Fruit fly (Drosophila melanogaster): ENCODE results near the gene Pgant6.

Pgant6 gene

DNA sequence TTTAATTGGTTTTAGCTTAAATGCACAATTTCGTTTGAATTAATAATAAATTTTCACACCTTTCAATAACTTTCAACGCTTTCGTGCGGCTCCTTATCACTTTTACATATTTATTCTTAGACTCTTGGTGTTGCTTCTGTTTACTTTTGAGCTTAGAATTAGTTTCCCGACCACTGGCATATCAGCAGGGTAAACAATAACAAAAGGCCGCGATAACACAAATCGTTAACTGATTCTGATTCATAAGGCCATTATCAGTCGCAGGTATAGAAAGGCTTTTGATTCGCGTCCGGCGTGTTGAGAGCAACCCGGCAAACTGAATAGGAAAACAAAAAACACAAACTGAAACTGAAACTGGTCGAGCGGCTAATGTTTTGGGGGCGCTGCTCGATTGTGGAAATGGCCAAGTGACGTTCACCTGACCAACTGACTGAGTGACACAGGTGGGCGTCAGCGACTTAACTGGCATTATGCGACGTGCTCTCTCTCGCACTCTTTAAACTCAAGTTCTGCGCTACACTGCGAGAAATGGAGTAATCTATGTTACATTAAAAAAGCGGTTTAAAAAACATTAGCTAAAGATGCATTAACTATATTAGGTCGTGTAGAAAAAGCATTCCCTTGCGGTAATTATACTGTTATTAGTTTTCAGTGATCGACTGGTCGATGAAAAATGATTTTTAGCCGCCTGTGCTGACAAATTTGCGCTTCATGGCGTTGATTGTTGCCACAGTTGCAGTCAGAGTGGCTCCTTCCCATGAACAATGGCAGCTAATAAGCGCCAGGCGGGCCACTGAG is 47.5 kb upstream of the Pgant6 start (continued):
- TF ChIP-seq Mrtf (GFP tag; IDR thresholded peaks at IDR 0.05) (0 out of 3 replicates have a peak, but pooled peaks have one; percentile 42), gem (tag; optimal IDR thresholded peaks at IDR 0.05) (peak; percentile 17), gce (GFP tag; IDR thresholded peaks at IDR 0.05) (0 out of 3 replicates have a peak, but pooled peaks have one; percentile 41), CG4360 (GFP tag; IDR thresholded peaks at IDR 0.05) (no peak), sr (GFP tag; IDR thresholded peaks at IDR 0.05) (peak; percentile 49; the same call in 1 of the 3 replicates), Dref (GFP tag; IDR thresholded peaks at IDR 0.05) (no peak), crc (GFP tag; optimal IDR thresholded peaks at IDR 0.05) (peak; percentile 12), ATbp (GFP tag; optimal IDR thresholded peaks at IDR 0.05) (peak; percentile 2), unpg (GFP tag; optimal IDR thresholded peaks at IDR 0.05) (peak; percentile 12), nerfin-1 (tag; optimal IDR thresholded peaks at IDR 0.05) (peak; percentile 16), CG34422 (GFP tag; IDR thresholded peaks at IDR 0.05) (peak; percentile 14; the same call in 1 of the 3 replicates), hkb (optimal IDR thresholded peaks at IDR 0.05) (no peak), hkb (GFP tag; IDR thresholded peaks at IDR 0.05) (peak; percentile 7; the same call in 1 of the 2 replicates), pnt (GFP tag; optimal IDR thresholded peaks at IDR 0.05) (no peak), CG7556 (GFP tag; optimal IDR thresholded peaks at IDR 0.05) (no peak), wek (GFP tag; optimal IDR thresholded peaks at IDR 0.05) (peak; percentile 12), bsh (GFP tag; optimal IDR thresholded peaks at IDR 0.05) (peak in 1 of 2 experiments; percentile 6), fru (optimal IDR thresholded peaks at IDR 0.05) (no peak), esg (GFP tag; conservative IDR thresholded peaks at IDR 0.05) (peak; percentile 19; the same call in 1 of the 2 replicates), Asciz (GFP tag; optimal IDR thresholded peaks at IDR 0.05) (peak; percentile 46), Optix (GFP tag; IDR thresholded peaks at IDR 0.05) (0 out of 3 replicates have a peak, but pooled peaks have one; percentile 14), nmo (GFP tag; optimal IDR thresholded peaks at IDR 0.05) (peak; percentile 21), CG10543 (GFP tag; optimal IDR thresholded peaks at IDR 0.05) (peak; percentile 3), Blimp-1 (GFP tag; optimal IDR thresholded peaks at IDR 0.05) (peak; percentile 46), lab (GFP tag; optimal IDR thresholded peaks at IDR 0.05) (peak; percentile 40), row (GFP tag; IDR thresholded peaks at IDR 0.05) (0 out of 3 replicates have a peak, but pooled peaks have one; percentile 25), sens (GFP tag) (peak; percentile 64), Fer1 (GFP tag; optimal IDR thresholded peaks at IDR 0.05) (peak; percentile 10), CG8944 (GFP tag; optimal IDR thresholded peaks at IDR 0.05) (no peak), Dip3 (GFP tag; optimal IDR thresholded peaks at IDR 0.05) (no peak), CG16815 (GFP tag; optimal IDR thresholded peaks at IDR 0.05) (no peak), CG16813 (GFP tag; IDR thresholded peaks at IDR 0.05; ENCODE audit: partially characterized antibody) (no peak), chn (GFP tag; optimal IDR thresholded peaks at IDR 0.05) (no peak), Sox102F (GFP tag; optimal IDR thresholded peaks at IDR 0.05) (peak; percentile 11), CG6683 (GFP tag; optimal IDR thresholded peaks at IDR 0.05) (peak; percentile 3), Drgx (GFP tag; IDR thresholded peaks at IDR 0.05) (peak; percentile 73), CG1233 (GFP tag; optimal IDR thresholded peaks at IDR 0.05) (peak; percentile 14), dysf (GFP tag; IDR thresholded peaks at IDR 0.05) (peak; percentile 10; the same call in 1 of the 3 replicates), tgo (GFP tag; IDR thresholded peaks at IDR 0.05) (0 out of 3 replicates have a peak, but pooled peaks have one; percentile 21), bbx (GFP tag; IDR thresholded peaks at IDR 0.05; ENCODE audit: partially characterized antibody) (no peak), Ptx1 (GFP tag; IDR thresholded peaks at IDR 0.05) (peak; percentile 38; the same call in 1 of the 2 replicates), CG2202 (tag; optimal IDR thresholded peaks at IDR 0.05) (no peak), lmd (GFP tag; IDR thresholded peaks at IDR 0.05) (0 out of 2 replicates have a peak, but pooled peaks have one; percentile 13), CG9609 (GFP tag; optimal IDR thresholded peaks at IDR 0.05) (no peak), chinmo (GFP tag; IDR thresholded peaks at IDR 0.05; ENCODE audit: partially characterized antibody) (peak; percentile 48; the same call in 1 of the 4 replicates), CG17328 (GFP tag; IDR thresholded peaks at IDR 0.05) (0 out of 2 replicates have a peak, but pooled peaks have one; percentile 6)

All from whole organism, embryonic.